Fruit fly (Drosophila melanogaster): ENCODE measurements around the gene CG13045.

DNA sequence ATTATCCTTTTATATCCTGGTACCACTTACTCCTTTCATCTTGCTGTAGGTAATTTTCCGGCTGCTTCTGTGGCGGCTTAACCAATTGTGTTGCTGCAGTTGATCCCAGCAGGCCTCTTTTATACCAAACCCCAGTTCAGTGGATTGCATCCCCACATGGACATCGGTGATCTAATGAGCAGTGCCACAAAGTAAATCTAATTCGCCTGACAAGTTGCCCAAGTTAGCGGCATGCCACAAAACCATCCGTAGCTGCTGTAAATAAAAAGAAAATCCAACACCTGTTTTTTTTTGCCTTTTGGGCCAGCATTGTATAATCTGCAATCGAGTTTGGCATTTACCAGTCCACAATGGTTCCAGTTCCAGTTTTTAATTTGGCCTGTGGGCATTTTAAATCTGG, 11.6 kb downstream of the CG13045 start, which contains the start of gene CG13050:
- TF ChIP-seq CTCF (optimal IDR thresholded peaks at IDR 0.05): no peak
- TF ChIP-seq CG8478 (optimal IDR thresholded peaks at IDR 0.05): no peak
